Fruit fly (Drosophila melanogaster): ENCODE data around the gene ND-20L.

Gene ND-20L

DNA sequence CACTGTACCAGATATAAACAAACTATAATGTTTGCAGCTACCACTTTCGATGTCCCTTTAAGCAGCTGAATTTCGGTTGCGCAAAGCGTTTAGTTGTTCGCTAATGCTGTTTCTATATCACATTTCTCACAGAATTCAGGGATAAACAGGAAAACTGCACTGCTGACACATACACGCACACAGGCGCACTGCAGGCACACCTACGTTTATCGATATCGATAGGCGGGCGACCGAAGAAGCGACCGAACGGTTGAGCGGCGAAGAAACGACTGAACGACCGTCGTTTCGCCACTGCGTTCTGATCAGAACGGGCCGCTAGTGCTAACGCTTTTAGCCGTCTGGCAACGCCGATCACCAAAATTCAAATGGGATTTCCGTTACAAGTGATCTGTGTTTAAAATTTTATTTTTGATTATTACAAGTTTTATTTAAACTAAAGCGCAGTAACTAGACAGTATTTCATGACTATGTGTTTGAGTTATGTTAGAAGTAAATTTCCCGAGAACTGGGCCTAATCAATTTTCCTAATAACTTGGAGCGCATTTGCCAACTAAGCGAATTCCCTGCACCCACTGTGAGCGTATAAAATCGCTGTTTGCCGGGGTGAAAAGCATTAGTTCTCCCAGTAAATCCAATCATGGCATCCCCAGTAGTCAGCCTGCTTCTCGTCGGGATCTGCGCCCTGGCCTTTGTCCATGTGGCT lies 22.1 kb upstream of the ND-20L start, which contains the start of the genes CG2310 and Diedel (continued):
- TF ChIP-seq lola (GFP tag; optimal IDR thresholded peaks at IDR 0.05) (peak in 1 of 3 experiments; percentile 35), Doc2 (GFP tag; IDR thresholded peaks at IDR 0.05) (no peak), pzg (GFP tag; optimal IDR thresholded peaks at IDR 0.05) (peak; percentile 62), CG7556 (GFP tag; optimal IDR thresholded peaks at IDR 0.05) (no peak), CG7357 (GFP tag; IDR thresholded peaks at IDR 0.05) (no peak), esg (GFP tag; conservative IDR thresholded peaks at IDR 0.05) (no peak), twi (tag; optimal IDR thresholded peaks at IDR 0.05) (peak; percentile 11), bcd (GFP tag; optimal IDR thresholded peaks at IDR 0.05) (peak; percentile 1), C15 (GFP tag; IDR thresholded peaks at IDR 0.05) (no peak), fru (optimal IDR thresholded peaks at IDR 0.05) (no peak), CG9215 (GFP tag; IDR thresholded peaks at IDR 0.05) (no peak), CG6175 (GFP tag; IDR thresholded peaks at IDR 0.05) (no peak), CG10209 (GFP tag; optimal IDR thresholded peaks at IDR 0.05) (peak; percentile 99), CG5180 (GFP tag; optimal IDR thresholded peaks at IDR 0.05) (no peak), CG30431 (GFP tag; optimal IDR thresholded peaks at IDR 0.05) (no peak), CG11696 (GFP tag; IDR thresholded peaks at IDR 0.05) (no peak), sima (GFP tag; optimal IDR thresholded peaks at IDR 0.05) (no peak), CG10321 (GFP tag; IDR thresholded peaks at IDR 0.05) (no peak), CG8765 (GFP tag; IDR thresholded peaks at IDR 0.05) (no peak), oc (tag; optimal IDR thresholded peaks at IDR 0.05) (no peak), CG10147 (GFP tag; optimal IDR thresholded peaks at IDR 0.05) (no peak), zen2 (GFP tag; IDR thresholded peaks at IDR 0.05; ENCODE audit: partially characterized antibody) (no peak), MESR4 (GFP tag; optimal IDR thresholded peaks at IDR 0.05) (peak; percentile 73), CG32772 (GFP tag; IDR thresholded peaks at IDR 0.05) (no peak), Side (GFP tag; optimal IDR thresholded peaks at IDR 0.05) (no peak), Stat92E (GFP tag; optimal IDR thresholded peaks at IDR 0.05) (peak in 1 of 3 experiments; percentile 67), gro (GFP tag; optimal IDR thresholded peaks at IDR 0.05) (peak; percentile 24), Poxn (GFP tag; IDR thresholded peaks at IDR 0.05) (no peak), bbx (GFP tag; IDR thresholded peaks at IDR 0.05; ENCODE audit: partially characterized antibody) (peak; percentile 75), pho (GFP tag; optimal IDR thresholded peaks at IDR 0.05) (no peak), ssp (GFP tag; IDR thresholded peaks at IDR 0.05) (0 out of 2 replicates have a peak, but pooled peaks have one; percentile 25), TFAM (GFP tag; optimal IDR thresholded peaks at IDR 0.05) (no peak), knrl (GFP tag; IDR thresholded peaks at IDR 0.05; ENCODE audit: partially characterized antibody) (peak; percentile 51; the same call in 2 of the 3 replicates), bowl (GFP tag; IDR thresholded peaks at IDR 0.05) (no peak), CG6854 (GFP tag; optimal IDR thresholded peaks at IDR 0.05) (no peak), B-H2 (GFP tag; optimal IDR thresholded peaks at IDR 0.05) (no peak), HLH54F (GFP tag; optimal IDR thresholded peaks at IDR 0.05) (no peak), CG13287 (GFP tag; IDR thresholded peaks at IDR 0.05; ENCODE audit: partially characterized antibody) (peak; percentile 68), cg (GFP tag; optimal IDR thresholded peaks at IDR 0.05) (peak; percentile 98), CG2120 (GFP tag; optimal IDR thresholded peaks at IDR 0.05) (no peak), croc (GFP tag; conservative IDR thresholded peaks at IDR 0.05) (0 out of 3 replicates have a peak, but pooled peaks have one; percentile 12), Ssrp (tag; optimal IDR thresholded peaks at IDR 0.05) (no peak), CG18619 (GFP tag; optimal IDR thresholded peaks at IDR 0.05) (no peak), Dek (tag; optimal IDR thresholded peaks at IDR 0.05) (no peak), seq (GFP tag; IDR thresholded peaks at IDR 0.05) (no peak), gce (GFP tag; IDR thresholded peaks at IDR 0.05) (no peak), grau (tag; optimal IDR thresholded peaks at IDR 0.05) (peak; percentile 23), Adf1 (GFP tag; IDR thresholded peaks at IDR 0.05) (peak; percentile 71; the same call in 1 of the 2 replicates), Ada2b (GFP tag; IDR thresholded peaks at IDR 0.05) (no peak), CG9797 (GFP tag; optimal IDR thresholded peaks at IDR 0.05) (peak; percentile 39)
